Worm (Caenorhabditis elegans): ENCODE results near the gene ins-2.

DNA sequence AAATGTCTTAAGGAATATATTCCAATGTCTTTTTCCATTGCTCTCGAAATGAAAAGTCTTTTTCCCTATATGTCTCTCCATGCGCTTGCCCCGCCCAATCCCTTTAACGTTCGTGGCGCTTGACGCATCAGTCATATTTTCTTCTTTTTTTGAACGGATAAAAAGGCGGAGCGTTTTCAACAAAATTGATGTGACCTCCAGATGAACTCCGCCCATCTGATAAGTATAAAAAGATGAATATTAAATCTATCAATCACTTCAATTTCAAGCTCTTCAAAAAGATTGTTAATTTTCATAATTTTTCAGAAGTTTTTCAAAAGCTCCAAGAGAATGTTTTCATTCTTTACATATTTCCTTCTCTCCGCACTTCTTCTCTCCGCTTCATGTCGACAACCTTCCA is 7.7 kb downstream of the ins-2 start, which contains the start of gene ins-4:
- TF ChIP-seq fkh-6 (tag; optimal IDR thresholded peaks at IDR 0.05): no peak
- TF ChIP-seq hlh-30 (tag; optimal IDR thresholded peaks at IDR 0.05; ENCODE audit: insufficient read depth): no peak
